Fruit fly (Drosophila melanogaster) whole organism, larva: ENCODE data around the gene FucTA.

Experiments
- noc ChIP-seq: fragments of 200-800 bp; sonication (Bioruptor generic); optimal IDR thresholded peaks from 3 replicates; lab custom pipeline; 2019; ENCODE audit warnings: missing biosample characterization, mild to moderate bottlenecking, missing genetic modification characterization, moderate library complexity

The FucTA gene

dm6 chr3L:15146643-15147187, at the start of gene FucTA:
Gene FucTA (plus strand): TSS chr3L:15147137.
- TF ChIP-seq noc (tag; lab: Kevin White, UChicago), result no peak

dm6 chr3L:15097878-15098520, 48.9 kb upstream of the FucTA start, which contains the start of gene Ctps:
Gene Ctps (plus strand): TSS chr3L:15097914.
- TF ChIP-seq noc (tag; lab: Kevin White, UChicago), result no peak

- TF ChIP-seq noc (tag; lab: Kevin White, UChicago), result peak; percentile 69
These were observed 48.1 kb upstream of the FucTA start for dm6 chr3L:15098659-15099512.

- no peak for TF ChIP-seq noc (tag; lab: Kevin White, UChicago)
These were observed 47.4 kb upstream of the FucTA start for dm6 chr3L:15099541-15099940.

- no peak for TF ChIP-seq noc (tag; lab: Kevin White, UChicago)
These were observed 46.0 kb upstream of the FucTA start for dm6 chr3L:15100983-15101382.

dm6 chr3L:15101639-15102413, 45.1 kb upstream of the FucTA start:
- TF ChIP-seq noc (tag; lab: Kevin White, UChicago), result no peak

dm6 chr3L:15102669-15103309, 44.1 kb upstream of the FucTA start:
- TF ChIP-seq noc (tag; lab: Kevin White, UChicago), result no peak

- no peak for TF ChIP-seq noc (tag; lab: Kevin White, UChicago)
These were observed 42.7 kb upstream of the FucTA start for dm6 chr3L:15103988-15104848.

- TF ChIP-seq noc (tag; lab: Kevin White, UChicago), result peak; percentile 29
These were observed 41.9 kb upstream of the FucTA start for dm6 chr3L:15104849-15105555.

- no peak for TF ChIP-seq noc (tag; lab: Kevin White, UChicago)
These were observed 41.2 kb upstream of the FucTA start, which contains the start of gene CG45071 for dm6 chr3L:15105566-15106207. Gene CG45071 (plus strand): TSS chr3L:15105882.

- no peak for TF ChIP-seq noc (tag; lab: Kevin White, UChicago)
These were observed 39.7 kb upstream of the FucTA start for dm6 chr3L:15107158-15107775.

dm6 chr3L:15107776-15108379, 39.1 kb upstream of the FucTA start:
- TF ChIP-seq noc (tag; lab: Kevin White, UChicago), result peak; percentile 13
